Fruit fly (Drosophila melanogaster): Measurements from ENCODE around the gene Gnpnat.

Gnpnat gene

dm6 chr3R:29767236-29767635 lies 29.2 kb downstream of the Gnpnat start:
- TF ChIP-seq usp (GFP tag; optimal IDR thresholded peaks at IDR 0.05) (no peak), Dfd (GFP tag; optimal IDR thresholded peaks at IDR 0.05) (peak; percentile 91)

DNA sequence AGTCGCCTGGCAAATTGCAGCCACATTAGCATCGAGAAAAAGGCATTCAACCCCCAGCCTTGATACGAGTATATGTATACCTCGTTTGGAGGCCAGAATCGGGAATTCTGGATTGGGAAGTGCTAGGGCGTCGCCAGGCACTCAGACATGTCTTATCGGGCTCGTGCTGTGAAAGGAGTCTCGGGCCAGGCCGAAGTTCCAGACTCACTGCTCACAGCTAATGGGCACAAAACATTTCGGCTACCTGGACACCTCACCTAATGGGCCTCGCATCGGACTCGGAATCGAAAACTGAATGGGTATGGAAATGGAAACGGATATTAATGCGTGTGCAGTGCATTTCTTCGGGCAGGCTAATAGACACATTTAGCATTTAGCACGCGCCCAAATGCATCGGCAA lies 32.9 kb downstream of the Gnpnat start:
- TF ChIP-seq OdsH (GFP tag; optimal IDR thresholded peaks at IDR 0.05) (no peak), h (GFP tag; optimal IDR thresholded peaks at IDR 0.05) (no peak), Vsx2 (GFP tag; optimal IDR thresholded peaks at IDR 0.05; ENCODE audit: partially characterized antibody) (no peak), rgr (GFP tag; optimal IDR thresholded peaks at IDR 0.05) (no peak), N (GFP tag; optimal IDR thresholded peaks at IDR 0.05) (no peak), tai (GFP tag; optimal IDR thresholded peaks at IDR 0.05) (no peak), CG9705 (GFP tag; optimal IDR thresholded peaks at IDR 0.05) (no peak), brk (GFP tag; optimal IDR thresholded peaks at IDR 0.05) (no peak), Myc (optimal IDR thresholded peaks at IDR 0.05) (no peak), Dfd (GFP tag; optimal IDR thresholded peaks at IDR 0.05) (no peak), Rel (GFP tag; optimal IDR thresholded peaks at IDR 0.05) (no peak), Rel (tag; optimal IDR thresholded peaks at IDR 0.05) (no peak)

DNA sequence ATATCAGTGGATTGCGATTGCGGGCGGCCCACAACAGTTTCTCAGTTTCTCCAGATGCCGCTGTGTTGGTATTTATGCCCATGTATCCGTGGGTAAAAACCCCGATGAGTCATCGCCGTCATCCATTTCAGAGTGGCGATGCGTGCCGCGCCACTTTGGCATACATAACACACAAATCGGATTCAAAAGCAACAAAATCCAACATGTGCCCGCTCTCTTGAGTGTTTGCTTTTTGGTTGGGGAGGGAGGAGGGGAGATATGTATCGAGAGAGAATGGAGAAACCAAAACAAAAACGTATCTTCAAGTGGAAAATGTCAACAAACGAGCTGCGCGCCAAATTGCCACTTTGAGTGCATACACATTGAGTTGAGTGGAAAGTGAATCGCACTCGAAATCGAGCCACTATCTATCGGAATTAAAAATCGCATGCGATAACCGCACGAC lies 33.6 kb downstream of the Gnpnat start:
- no peak for TF ChIP-seq Dfd (GFP tag; optimal IDR thresholded peaks at IDR 0.05)
- TF ChIP-seq Hnf4 (GFP tag; optimal IDR thresholded peaks at IDR 0.05) = no peak
- peak; percentile 45 for TF ChIP-seq CrebA (GFP tag; optimal IDR thresholded peaks at IDR 0.05; ENCODE audit: borderline replicate concordance)
- no peak for TF ChIP-seq Rel (GFP tag; optimal IDR thresholded peaks at IDR 0.05)
- peak; percentile 82 for TF ChIP-seq Rel (tag; optimal IDR thresholded peaks at IDR 0.05)
- TF ChIP-seq dmrt93B (GFP tag; optimal IDR thresholded peaks at IDR 0.05) = no peak
- no peak for TF ChIP-seq Mio (GFP tag; optimal IDR thresholded peaks at IDR 0.05)
- TF ChIP-seq Sp1 (GFP tag; optimal IDR thresholded peaks at IDR 0.05) = no peak
- no peak for TF ChIP-seq rgr (GFP tag; optimal IDR thresholded peaks at IDR 0.05)

dm6 chr3R:29772090-29772794 lies 34.2 kb downstream of the Gnpnat start:
- peak; percentile 94 for TF ChIP-seq psq (GFP tag; optimal IDR thresholded peaks at IDR 0.05)
- no peak for TF ChIP-seq Hr78 (GFP tag; optimal IDR thresholded peaks at IDR 0.05)
- peak; percentile 63 for TF ChIP-seq HLH106 (tag; optimal IDR thresholded peaks at IDR 0.05)
- peak in 1 of 2 experiments; percentile 27 for TF ChIP-seq foxo (GFP tag; optimal IDR thresholded peaks at IDR 0.05)
- peak; percentile 36 for TF ChIP-seq tai (GFP tag; optimal IDR thresholded peaks at IDR 0.05)
- TF ChIP-seq CG9705 (GFP tag; optimal IDR thresholded peaks at IDR 0.05) = peak; percentile 47
- peak; percentile 2 for TF ChIP-seq br (GFP tag; optimal IDR thresholded peaks at IDR 0.05)
- no peak for TF ChIP-seq GATAd (GFP tag; optimal IDR thresholded peaks at IDR 0.05)
- TF ChIP-seq Sp1 (GFP tag; optimal IDR thresholded peaks at IDR 0.05) = no peak
- TF ChIP-seq Vsx2 (GFP tag; optimal IDR thresholded peaks at IDR 0.05; ENCODE audit: partially characterized antibody) = peak; percentile 32
- TF ChIP-seq Hr83 (GFP tag; optimal IDR thresholded peaks at IDR 0.05; ENCODE audit: poor library complexity, severe bottlenecking) = peak; percentile 55
- peak; percentile 93 for TF ChIP-seq Dif (GFP tag; optimal IDR thresholded peaks at IDR 0.05; ENCODE audit: partially characterized antibody)
- peak; percentile 29 for TF ChIP-seq Myc (optimal IDR thresholded peaks at IDR 0.05)
- TF ChIP-seq dl (GFP tag; optimal IDR thresholded peaks at IDR 0.05; ENCODE audit: insufficient read depth in 1 of 2, partially characterized antibody in 2 of 2) = peak; percentile 91 to 92
- TF ChIP-seq woc (GFP tag; optimal IDR thresholded peaks at IDR 0.05) = peak; percentile 72
- TF ChIP-seq dmrt93B (GFP tag; optimal IDR thresholded peaks at IDR 0.05) = peak; percentile 70
- TF ChIP-seq usp (GFP tag; optimal IDR thresholded peaks at IDR 0.05) = no peak
- peak; percentile 7 for TF ChIP-seq fru (GFP tag; optimal IDR thresholded peaks at IDR 0.05)
- TF ChIP-seq Dfd (GFP tag; optimal IDR thresholded peaks at IDR 0.05) = no peak

DNA sequence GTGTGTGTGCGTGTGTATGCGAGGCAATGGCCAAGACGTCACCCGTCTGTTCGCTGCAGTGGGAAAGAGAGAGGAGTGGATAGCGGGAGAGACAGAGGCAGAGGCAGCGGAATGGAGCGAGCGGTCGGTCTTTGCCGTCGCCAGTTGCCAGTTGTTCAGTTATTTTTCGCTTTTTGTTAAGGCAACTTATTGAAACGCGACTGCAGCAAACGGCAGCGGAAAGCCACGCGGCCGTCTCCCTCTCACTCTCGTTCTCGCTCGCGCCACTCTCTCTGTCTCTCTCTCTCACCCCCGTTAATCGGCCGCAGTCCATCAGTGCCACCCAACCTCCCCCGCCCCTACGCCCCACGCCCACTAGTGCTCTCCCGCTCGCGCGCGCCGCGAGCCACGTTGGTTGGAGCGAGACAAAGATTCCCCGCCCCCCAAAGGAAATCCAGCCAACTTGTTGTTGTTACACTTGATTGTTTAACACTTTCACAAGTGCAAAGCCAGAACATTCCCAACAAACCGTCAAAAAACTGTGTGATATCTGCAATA lies 34.8 kb downstream of the Gnpnat start:
- TF ChIP-seq sage (GFP tag; optimal IDR thresholded peaks at IDR 0.05) = no peak
- TF ChIP-seq Abd-B (GFP tag; optimal IDR thresholded peaks at IDR 0.05) = no peak
- no peak for TF ChIP-seq pan (optimal IDR thresholded peaks at IDR 0.05)
- TF ChIP-seq tai (GFP tag; optimal IDR thresholded peaks at IDR 0.05) = no peak
- peak; percentile 43 for TF ChIP-seq Hnf4 (GFP tag; optimal IDR thresholded peaks at IDR 0.05)
- no peak for TF ChIP-seq woc (GFP tag; optimal IDR thresholded peaks at IDR 0.05)
- TF ChIP-seq dl (GFP tag; optimal IDR thresholded peaks at IDR 0.05; ENCODE audit: insufficient read depth in 1 of 2, partially characterized antibody in 2 of 2) = peak; percentile 34 to 87
- TF ChIP-seq OdsH (GFP tag; optimal IDR thresholded peaks at IDR 0.05) = peak; percentile 53
- TF ChIP-seq foxo (GFP tag; optimal IDR thresholded peaks at IDR 0.05) = peak in 1 of 2 experiments; percentile 10
- TF ChIP-seq psq (GFP tag; optimal IDR thresholded peaks at IDR 0.05) = peak; percentile 64
- TF ChIP-seq dsf (GFP tag; optimal IDR thresholded peaks at IDR 0.05; ENCODE audit: borderline replicate concordance) = no peak
- peak; percentile 79 for TF ChIP-seq jim (GFP tag; optimal IDR thresholded peaks at IDR 0.05)
- TF ChIP-seq Hr78 (GFP tag; optimal IDR thresholded peaks at IDR 0.05) = no peak
- TF ChIP-seq Sp1 (GFP tag; optimal IDR thresholded peaks at IDR 0.05) = peak; percentile 56
- peak; percentile 63 for TF ChIP-seq Hr83 (GFP tag; optimal IDR thresholded peaks at IDR 0.05; ENCODE audit: poor library complexity, severe bottlenecking)
- peak; percentile 14 for TF ChIP-seq fru (GFP tag; optimal IDR thresholded peaks at IDR 0.05)
- peak; percentile 83 for TF ChIP-seq h (GFP tag; optimal IDR thresholded peaks at IDR 0.05)
- TF ChIP-seq rgr (GFP tag; optimal IDR thresholded peaks at IDR 0.05) = peak; percentile 20
- no peak for TF ChIP-seq usp (GFP tag; optimal IDR thresholded peaks at IDR 0.05)
- no peak for TF ChIP-seq Myc (optimal IDR thresholded peaks at IDR 0.05)
- peak; percentile 10 for TF ChIP-seq CrebA (GFP tag; optimal IDR thresholded peaks at IDR 0.05; ENCODE audit: borderline replicate concordance)
- TF ChIP-seq N (GFP tag; optimal IDR thresholded peaks at IDR 0.05) = peak; percentile 26
- TF ChIP-seq Dif (GFP tag; optimal IDR thresholded peaks at IDR 0.05; ENCODE audit: partially characterized antibody) = peak; percentile 94
- no peak for TF ChIP-seq Mio (GFP tag; optimal IDR thresholded peaks at IDR 0.05)
- TF ChIP-seq CG9705 (GFP tag; optimal IDR thresholded peaks at IDR 0.05) = no peak
- TF ChIP-seq dmrt93B (GFP tag; optimal IDR thresholded peaks at IDR 0.05) = no peak
- no peak for TF ChIP-seq CG32264 (GFP tag; optimal IDR thresholded peaks at IDR 0.05)
- peak; percentile 3 for TF ChIP-seq Vsx2 (GFP tag; optimal IDR thresholded peaks at IDR 0.05; ENCODE audit: partially characterized antibody)
